Worm (Caenorhabditis elegans): ENCODE results near the gene F09E10.6.
A peak's percentile ranks its signal among the peaks of the same experiment; 100 is the strongest.

Gene F09E10.6

ce11 chrX:1456350-1457080 is 41.0 kb downstream of the F09E10.6 start (continued):
- no peak for TF ChIP-seq ceh-79 (tag; optimal IDR thresholded peaks at IDR 0.05)
- TF ChIP-seq snpc-1.3 (tag; optimal IDR thresholded peaks at IDR 0.05; ENCODE audit: insufficient read depth), result no peak
- TF ChIP-seq rpc-1 (optimal IDR thresholded peaks at IDR 0.05), result no peak
- TF ChIP-seq rpc-1 (tag; optimal IDR thresholded peaks at IDR 0.05), result no peak
- peak; percentile 55 for TF ChIP-seq atf-7 (tag; optimal IDR thresholded peaks at IDR 0.05)

ce11 chrX:1454385-1454784 is 43.1 kb downstream of the F09E10.6 start:
- TF ChIP-seq ama-1 (optimal IDR thresholded peaks at IDR 0.05) (no peak), ama-1 (GFP tag; optimal IDR thresholded peaks at IDR 0.05) (no peak), F39B2.1 (GFP tag; IDR thresholded peaks at IDR 0.05) (no peak), lin-35 (GFP tag; optimal IDR thresholded peaks at IDR 0.05) (peak in 1 of 3 experiments; percentile 69), F23B12.7 (tag; optimal IDR thresholded peaks at IDR 0.05; ENCODE audit: insufficient read depth) (peak; percentile 33), gei-17 (GFP tag; optimal IDR thresholded peaks at IDR 0.05) (peak; percentile 84), die-1 (tag; optimal IDR thresholded peaks at IDR 0.05) (peak; percentile 61), tbp1 (GFP tag; optimal IDR thresholded peaks at IDR 0.05) (peak; percentile 60), B0019.2 (GFP tag; conservative IDR thresholded peaks at IDR 0.05) (no peak), B0035.1 (tag; optimal IDR thresholded peaks at IDR 0.05) (peak; percentile 3), F57A8.1 (GFP tag; optimal IDR thresholded peaks at IDR 0.05) (no peak), Y67H2A.10 (GFP tag; conservative IDR thresholded peaks at IDR 0.05) (no peak), egrh-3 (GFP tag; IDR thresholded peaks at IDR 0.05) (peak; percentile 77), Y53F4B.3 (GFP tag; IDR thresholded peaks at IDR 0.05) (no peak), zim-3 (tag; optimal IDR thresholded peaks at IDR 0.05) (no peak), dox-1 (GFP tag; IDR thresholded peaks at IDR 0.05) (peak; percentile 93), lag-1 (GFP tag; IDR thresholded peaks at IDR 0.05) (no peak), lin-40 (tag; optimal IDR thresholded peaks at IDR 0.05) (peak; percentile 89), ztf-26 (tag; optimal IDR thresholded peaks at IDR 0.05) (peak; percentile 92), F52B5.7 (tag; optimal IDR thresholded peaks at IDR 0.05) (peak; percentile 67), madf-10 (tag; optimal IDR thresholded peaks at IDR 0.05) (peak; percentile 86), hmg-20 (GFP tag; IDR thresholded peaks at IDR 0.05) (no peak), F57C9.4 (tag; optimal IDR thresholded peaks at IDR 0.05) (no peak), tbx-9 (tag; optimal IDR thresholded peaks at IDR 0.05; ENCODE audit: borderline replicate concordance) (no peak), hlh-26 (GFP tag; conservative IDR thresholded peaks at IDR 0.05) (no peak), madf-3 (GFP tag; IDR thresholded peaks at IDR 0.05) (0 out of 2 replicates have a peak, but pooled peaks have one; percentile 40), tlf-1 (GFP tag; optimal IDR thresholded peaks at IDR 0.05) (peak; percentile 57), egl-18 (GFP tag; IDR thresholded peaks at IDR 0.05) (no peak), ceh-100 (GFP tag; IDR thresholded peaks at IDR 0.05) (no peak), hrde-1 (tag; optimal IDR thresholded peaks at IDR 0.05; ENCODE audit: borderline replicate concordance) (no peak), ccch-3 (GFP tag; optimal IDR thresholded peaks at IDR 0.05) (no peak), mes-4 (tag; optimal IDR thresholded peaks at IDR 0.05) (no peak), unc-62 (GFP tag; optimal IDR thresholded peaks at IDR 0.05) (peak; percentile 78), bed-1 (GFP tag; IDR thresholded peaks at IDR 0.05) (no peak), rec-8 (tag; optimal IDR thresholded peaks at IDR 0.05) (no peak), aptf-2 (GFP tag; conservative IDR thresholded peaks at IDR 0.05) (no peak), repo-1 (tag; optimal IDR thresholded peaks at IDR 0.05) (peak; percentile 49), B0261.1 (tag; optimal IDR thresholded peaks at IDR 0.05) (no peak), snpc-1.1 (tag; optimal IDR thresholded peaks at IDR 0.05; ENCODE audit: insufficient read depth) (no peak), F10E7.11 (tag; optimal IDR thresholded peaks at IDR 0.05) (peak; percentile 26), lir-1 (GFP tag; conservative IDR thresholded peaks at IDR 0.05) (peak; percentile 50)

Data from whole organism, young adult.